3 fruit fly cellular contexts compared by ENCODE assay signal in the genomic region with DNA sequence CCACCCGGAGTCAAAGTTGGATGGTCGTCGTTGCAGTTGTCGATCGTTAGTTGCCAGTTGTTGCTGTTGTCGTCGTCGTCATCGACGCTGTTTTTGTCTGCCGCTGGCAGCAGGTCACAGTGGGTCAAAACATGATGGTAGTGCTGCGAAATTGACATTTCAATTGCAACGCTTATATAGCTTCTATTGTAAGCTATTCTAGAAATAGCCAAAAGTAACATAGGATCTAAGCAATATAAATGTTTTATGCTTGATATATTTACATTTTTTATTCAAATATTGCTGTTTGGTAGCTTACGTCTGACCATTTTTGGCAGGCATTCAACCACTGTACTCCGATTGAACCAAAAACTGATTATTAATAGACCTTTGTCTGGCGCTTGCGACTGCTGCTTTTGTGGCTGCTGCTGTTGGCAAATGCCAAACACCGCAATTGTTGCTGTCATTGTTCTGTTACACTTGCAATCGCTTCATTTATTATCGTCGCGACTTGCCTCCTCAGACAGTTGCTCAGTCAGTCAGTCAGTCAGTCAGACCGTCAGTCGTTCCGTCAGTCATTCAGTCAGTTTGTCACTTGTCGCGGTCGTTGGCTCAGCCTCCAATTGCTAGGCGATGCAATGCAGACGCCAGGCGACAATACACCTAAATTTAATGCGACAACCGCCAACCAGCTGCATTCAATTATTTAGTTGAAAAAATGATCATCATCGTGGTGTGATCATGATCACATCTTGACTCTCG.
A peak's percentile ranks its signal among the peaks of the same experiment; 100 is the strongest.
TF ChIP-seq lines count a peak whose summit lies in the region.

No protein-coding gene starts in this region.

TF ChIP-seq in whole organism, embryonic, 481 proteins besides CTCF, POLR2A, EP300 and RAD21 (continued from another document and continues in another):
- TF ChIP-seq Deaf1 (tag; optimal IDR thresholded peaks at IDR 0.05; lab: Kevin White, UChicago), result peak; percentile 46
- TF ChIP-seq croc (GFP tag; conservative IDR thresholded peaks at IDR 0.05; lab: Robert Waterston, UW), result peak; percentile 57
- TF ChIP-seq z (GFP tag; IDR thresholded peaks at IDR 0.05; lab: Robert Waterston, UW), result no peak
- TF ChIP-seq CG31441 (GFP tag; IDR thresholded peaks at IDR 0.05; lab: Robert Waterston, UW), result peak; percentile 80
- TF ChIP-seq pita (GFP tag; optimal IDR thresholded peaks at IDR 0.05; lab: Kevin White, UChicago), result no peak
- peak; percentile 51 for TF ChIP-seq HHEX (GFP tag; optimal IDR thresholded peaks at IDR 0.05; lab: Kevin White, UChicago)
- TF ChIP-seq CG10431 (GFP tag; optimal IDR thresholded peaks at IDR 0.05; lab: Kevin White, UChicago), result peak; percentile 47
- TF ChIP-seq tgo (GFP tag; IDR thresholded peaks at IDR 0.05; lab: Robert Waterston, UW), result peak; percentile 56
- TF ChIP-seq Vsx1 (GFP tag; optimal IDR thresholded peaks at IDR 0.05; lab: Kevin White, UChicago), result peak; percentile 44
- TF ChIP-seq H15 (GFP tag; IDR thresholded peaks at IDR 0.05; lab: Robert Waterston, UW), result 0 out of 3 replicates have a peak, but pooled peaks have one; percentile 27
- peak; percentile 81 for TF ChIP-seq CG2712 (tag; optimal IDR thresholded peaks at IDR 0.05; lab: Kevin White, UChicago)
- TF ChIP-seq Ssrp (tag; optimal IDR thresholded peaks at IDR 0.05; lab: Kevin White, UChicago), result peak; percentile 61
- TF ChIP-seq CG7271 (tag; optimal IDR thresholded peaks at IDR 0.05; lab: Kevin White, UChicago), result peak; percentile 41
- TF ChIP-seq CG3281 (GFP tag; optimal IDR thresholded peaks at IDR 0.05; lab: Kevin White, UChicago), result peak; percentile 18
- TF ChIP-seq CG30403 (GFP tag; optimal IDR thresholded peaks at IDR 0.05; lab: Kevin White, UChicago), result peak; percentile 60
- TF ChIP-seq sna (GFP tag; IDR thresholded peaks at IDR 0.05; lab: Robert Waterston, UW; ENCODE audit: partially characterized antibody), result peak; percentile 63; the same call in 1 of the 2 replicates
- peak; percentile 11 for TF ChIP-seq CG10654 (GFP tag; optimal IDR thresholded peaks at IDR 0.05; lab: Kevin White, UChicago)
- TF ChIP-seq Hmr (GFP tag; optimal IDR thresholded peaks at IDR 0.05; lab: Kevin White, UChicago), result peak; percentile 8
- peak; percentile 22; the same call in 1 of the 2 replicates for TF ChIP-seq tna (GFP tag; IDR thresholded peaks at IDR 0.05; lab: Robert Waterston, UW; ENCODE audit: partially characterized antibody)
- TF ChIP-seq Xbp1 (GFP tag; optimal IDR thresholded peaks at IDR 0.05; lab: Kevin White, UChicago), result peak; percentile 66
- TF ChIP-seq CG8290 (GFP tag; optimal IDR thresholded peaks at IDR 0.05; lab: Kevin White, UChicago), result peak; percentile 25
- TF ChIP-seq CG8290 (tag; optimal IDR thresholded peaks at IDR 0.05; lab: Kevin White, UChicago), result no peak
- no peak for TF ChIP-seq Atf3 (GFP tag; optimal IDR thresholded peaks at IDR 0.05; lab: Kevin White, UChicago)
- TF ChIP-seq pho (GFP tag; optimal IDR thresholded peaks at IDR 0.05; lab: Kevin White, UChicago), result no peak
- TF ChIP-seq CG10267 (tag; optimal IDR thresholded peaks at IDR 0.05; lab: Kevin White, UChicago), result peak; percentile 58
- peak; percentile 34; the same call in 1 of the 2 replicates for TF ChIP-seq Oaz (GFP tag; IDR thresholded peaks at IDR 0.05; lab: Robert Waterston, UW)
- TF ChIP-seq CG4328 (GFP tag; optimal IDR thresholded peaks at IDR 0.05; lab: Kevin White, UChicago), result no peak
- peak; percentile 30 to 33 for TF ChIP-seq chif (GFP tag; optimal IDR thresholded peaks at IDR 0.05; lab: Kevin White, UChicago)
- TF ChIP-seq Dad (GFP tag; optimal IDR thresholded peaks at IDR 0.05; lab: Kevin White, UChicago), result peak; percentile 22
- no peak for TF ChIP-seq CG15479 (GFP tag; optimal IDR thresholded peaks at IDR 0.05; lab: Kevin White, UChicago)
- TF ChIP-seq chn (GFP tag; optimal IDR thresholded peaks at IDR 0.05; lab: Kevin White, UChicago), result peak; percentile 58
- peak; percentile 19 for TF ChIP-seq CG2116 (GFP tag; optimal IDR thresholded peaks at IDR 0.05; lab: Kevin White, UChicago)
- no peak for TF ChIP-seq CG7786 (GFP tag; optimal IDR thresholded peaks at IDR 0.05; lab: Kevin White, UChicago)
- TF ChIP-seq CG3726 (GFP tag; IDR thresholded peaks at IDR 0.05; lab: Robert Waterston, UW), result 0 out of 3 replicates have a peak, but pooled peaks have one; percentile 22
- TF ChIP-seq lab (GFP tag; optimal IDR thresholded peaks at IDR 0.05; lab: Kevin White, UChicago), result peak; percentile 52
- TF ChIP-seq zfh1 (GFP tag; IDR thresholded peaks at IDR 0.05; lab: Robert Waterston, UW), result peak; percentile 67; the same call in 2 of the 3 replicates
- TF ChIP-seq CG15601 (tag; optimal IDR thresholded peaks at IDR 0.05; lab: Kevin White, UChicago), result peak; percentile 61
- no peak for TF ChIP-seq Rx (GFP tag; IDR thresholded peaks at IDR 0.05; lab: Robert Waterston, UW)
- peak; percentile 58 for TF ChIP-seq CG13296 (GFP tag; optimal IDR thresholded peaks at IDR 0.05; lab: Kevin White, UChicago)

TF ChIP-seq in whole organism, prepupa, 60 proteins besides CTCF, POLR2A, EP300 and RAD21 (continued from another document):
- TF ChIP-seq Hr39 (GFP tag; optimal IDR thresholded peaks at IDR 0.05; lab: Kevin White, UChicago), result peak; percentile 55
- peak; percentile 17 for TF ChIP-seq CG8319 (GFP tag; optimal IDR thresholded peaks at IDR 0.05; lab: Kevin White, UChicago)
- TF ChIP-seq Ets96B (tag; optimal IDR thresholded peaks at IDR 0.05; lab: Kevin White, UChicago), result peak; percentile 59
- peak; percentile 65 for TF ChIP-seq Sox102F (GFP tag; optimal IDR thresholded peaks at IDR 0.05; lab: Kevin White, UChicago)
- no peak for TF ChIP-seq Blimp-1 (GFP tag; optimal IDR thresholded peaks at IDR 0.05; lab: Kevin White, UChicago)
- TF ChIP-seq topi (GFP tag; optimal IDR thresholded peaks at IDR 0.05; lab: Kevin White, UChicago), result peak; percentile 61
- peak; percentile 52 for TF ChIP-seq Ets21C (GFP tag; optimal IDR thresholded peaks at IDR 0.05; lab: Kevin White, UChicago)
- TF ChIP-seq CG6808 (GFP tag; optimal IDR thresholded peaks at IDR 0.05; lab: Kevin White, UChicago), result peak; percentile 36
- peak; percentile 58 for TF ChIP-seq dac (GFP tag; optimal IDR thresholded peaks at IDR 0.05; lab: Kevin White, UChicago)
- TF ChIP-seq Sox15 (GFP tag; optimal IDR thresholded peaks at IDR 0.05; lab: Kevin White, UChicago), result peak; percentile 15
- peak; percentile 29 for TF ChIP-seq CG34406 (GFP tag; optimal IDR thresholded peaks at IDR 0.05; lab: Kevin White, UChicago)
- TF ChIP-seq CG3919 (GFP tag; optimal IDR thresholded peaks at IDR 0.05; lab: Kevin White, UChicago), result peak; percentile 73
- TF ChIP-seq CG32006 (GFP tag; optimal IDR thresholded peaks at IDR 0.05; lab: Kevin White, UChicago), result peak; percentile 80
- TF ChIP-seq Hr4 (GFP tag; optimal IDR thresholded peaks at IDR 0.05; lab: Kevin White, UChicago), result peak; percentile 83
- TF ChIP-seq CG16779 (tag; optimal IDR thresholded peaks at IDR 0.05; lab: Kevin White, UChicago), result peak; percentile 56
- TF ChIP-seq CG6276 (GFP tag; optimal IDR thresholded peaks at IDR 0.05; lab: Kevin White, UChicago), result peak; percentile 69
- peak; percentile 65 for TF ChIP-seq CG4318 (GFP tag; optimal IDR thresholded peaks at IDR 0.05; lab: Kevin White, UChicago)
- TF ChIP-seq Gug (GFP tag; IDR thresholded peaks at IDR 0.05; lab: Robert Waterston, UW), result peak; percentile 59
- TF ChIP-seq lz (GFP tag; optimal IDR thresholded peaks at IDR 0.05; lab: Kevin White, UChicago), result peak; percentile 63
- peak; percentile 52 for TF ChIP-seq CG7368 (GFP tag; optimal IDR thresholded peaks at IDR 0.05; lab: Kevin White, UChicago)
- TF ChIP-seq CG10631 (GFP tag; optimal IDR thresholded peaks at IDR 0.05; lab: Kevin White, UChicago), result peak; percentile 66
- TF ChIP-seq CG6163 (GFP tag; IDR thresholded peaks at IDR 0.05; lab: Robert Waterston, UW), result peak; percentile 73; the same call in 2 of the 3 replicates
- TF ChIP-seq Met (GFP tag; optimal IDR thresholded peaks at IDR 0.05; lab: Kevin White, UChicago), result peak; percentile 65
- TF ChIP-seq CG8119 (GFP tag; IDR thresholded peaks at IDR 0.05; lab: Robert Waterston, UW), result peak; percentile 82
- peak; percentile 76 for TF ChIP-seq pdm3 (GFP tag; optimal IDR thresholded peaks at IDR 0.05; lab: Kevin White, UChicago)
- peak; percentile 49 for TF ChIP-seq CG1621 (tag; optimal IDR thresholded peaks at IDR 0.05; lab: Kevin White, UChicago)
- TF ChIP-seq dsx (GFP tag; optimal IDR thresholded peaks at IDR 0.05; lab: Kevin White, UChicago; ENCODE audit: poor library complexity, severe bottlenecking), result peak; percentile 9
- TF ChIP-seq CG11762 (GFP tag; optimal IDR thresholded peaks at IDR 0.05; lab: Kevin White, UChicago; ENCODE audit: insufficient read depth), result peak; percentile 62
- TF ChIP-seq cyc (GFP tag; optimal IDR thresholded peaks at IDR 0.05; lab: Kevin White, UChicago), result peak; percentile 54
- peak; percentile 69 for TF ChIP-seq esn (GFP tag; optimal IDR thresholded peaks at IDR 0.05; lab: Kevin White, UChicago)
- TF ChIP-seq CG9139 (GFP tag; optimal IDR thresholded peaks at IDR 0.05; lab: Kevin White, UChicago), result no peak
- no peak for TF ChIP-seq fd85E (GFP tag; optimal IDR thresholded peaks at IDR 0.05; lab: Kevin White, UChicago)
- peak; percentile 61 for TF ChIP-seq CG31627 (GFP tag; optimal IDR thresholded peaks at IDR 0.05; lab: Kevin White, UChicago)
- TF ChIP-seq Lpt (GFP tag; optimal IDR thresholded peaks at IDR 0.05; lab: Kevin White, UChicago), result peak; percentile 18
- TF ChIP-seq salr (GFP tag; optimal IDR thresholded peaks at IDR 0.05; lab: Kevin White, UChicago), result peak in 1 of 2 experiments; percentile 47
- TF ChIP-seq CG8632 (GFP tag; optimal IDR thresholded peaks at IDR 0.05; lab: Kevin White, UChicago), result peak; percentile 41
- TF ChIP-seq ss (GFP tag; optimal IDR thresholded peaks at IDR 0.05; lab: Kevin White, UChicago), result peak; percentile 20 to 35
- peak; percentile 34 for TF ChIP-seq fd59A (GFP tag; optimal IDR thresholded peaks at IDR 0.05; lab: Kevin White, UChicago)
- TF ChIP-seq Sox14 (GFP tag; optimal IDR thresholded peaks at IDR 0.05; lab: Kevin White, UChicago), result peak; percentile 85

TF ChIP-seq in whole organism, wandering third instar larva, 38 proteins besides CTCF, POLR2A, EP300 and RAD21 (continued from another document):
- peak; percentile 25 for TF ChIP-seq Rel (GFP tag; optimal IDR thresholded peaks at IDR 0.05; lab: Kevin White, UChicago)
- TF ChIP-seq Rel (tag; optimal IDR thresholded peaks at IDR 0.05; lab: Kevin White, UChicago), result peak; percentile 1
- TF ChIP-seq Dif (GFP tag; optimal IDR thresholded peaks at IDR 0.05; lab: Kevin White, UChicago; ENCODE audit: partially characterized antibody), result no peak
- TF ChIP-seq Dfd (GFP tag; optimal IDR thresholded peaks at IDR 0.05; lab: Kevin White, UChicago), result no peak
- no peak for TF ChIP-seq sage (GFP tag; optimal IDR thresholded peaks at IDR 0.05; lab: Kevin White, UChicago)
- TF ChIP-seq Myc (optimal IDR thresholded peaks at IDR 0.05; lab: Kevin White, UChicago), result no peak
- TF ChIP-seq Abd-B (GFP tag; optimal IDR thresholded peaks at IDR 0.05; lab: Kevin White, UChicago), result no peak
- TF ChIP-seq tai (GFP tag; optimal IDR thresholded peaks at IDR 0.05; lab: Kevin White, UChicago), result no peak
- TF ChIP-seq Sp1 (GFP tag; optimal IDR thresholded peaks at IDR 0.05; lab: Kevin White, UChicago), result peak; percentile 38
- TF ChIP-seq h (GFP tag; optimal IDR thresholded peaks at IDR 0.05; lab: Kevin White, UChicago), result peak; percentile 84
- TF ChIP-seq ey (GFP tag; optimal IDR thresholded peaks at IDR 0.05; lab: Kevin White, UChicago), result peak; percentile 62
- TF ChIP-seq Hr78 (GFP tag; optimal IDR thresholded peaks at IDR 0.05; lab: Kevin White, UChicago), result no peak
- TF ChIP-seq Mio (GFP tag; optimal IDR thresholded peaks at IDR 0.05; lab: Kevin White, UChicago), result no peak
